Fruit fly (Drosophila melanogaster): ENCODE results near the gene CG14671.

The CG14671 gene

dm6 chr3R:5565623-5566022, 1.0 kb upstream of the CG14671 start (continued):
- TF ChIP-seq corto (GFP tag; optimal IDR thresholded peaks at IDR 0.05) (no peak), CG2889 (GFP tag; IDR thresholded peaks at IDR 0.05) (peak; percentile 73; the same call in 2 of the 3 replicates), gro (GFP tag; optimal IDR thresholded peaks at IDR 0.05) (peak; percentile 82), CG12071 (GFP tag; optimal IDR thresholded peaks at IDR 0.05) (peak; percentile 78), crc (GFP tag; optimal IDR thresholded peaks at IDR 0.05) (peak; percentile 45), Usf (GFP tag; optimal IDR thresholded peaks at IDR 0.05) (peak; percentile 11), HLHmδ (GFP tag; optimal IDR thresholded peaks at IDR 0.05) (no peak), CG2712 (tag; optimal IDR thresholded peaks at IDR 0.05) (peak; percentile 77), CHES-1-like (GFP tag; optimal IDR thresholded peaks at IDR 0.05) (peak; percentile 79), CG9437 (GFP tag; optimal IDR thresholded peaks at IDR 0.05) (peak; percentile 69), br (optimal IDR thresholded peaks at IDR 0.05) (no peak), eve (GFP tag; optimal IDR thresholded peaks at IDR 0.05) (no peak), run (tag; optimal IDR thresholded peaks at IDR 0.05) (peak; percentile 41), CG18476 (GFP tag; optimal IDR thresholded peaks at IDR 0.05) (peak; percentile 65), CG18764 (GFP tag; optimal IDR thresholded peaks at IDR 0.05) (peak; percentile 54), ssp (GFP tag; IDR thresholded peaks at IDR 0.05) (peak; percentile 59), stwl (tag; optimal IDR thresholded peaks at IDR 0.05) (no peak), sens (GFP tag) (peak; percentile 96), Aef1 (GFP tag; IDR thresholded peaks at IDR 0.05) (peak; percentile 86), CG17385 (GFP tag; optimal IDR thresholded peaks at IDR 0.05) (peak; percentile 83), sd (tag; optimal IDR thresholded peaks at IDR 0.05) (peak; percentile 78), seq (GFP tag; IDR thresholded peaks at IDR 0.05) (peak; percentile 84), CG13123 (GFP tag; optimal IDR thresholded peaks at IDR 0.05) (peak; percentile 41), CG10543 (GFP tag; optimal IDR thresholded peaks at IDR 0.05) (peak; percentile 69), Hey (tag; optimal IDR thresholded peaks at IDR 0.05) (peak; percentile 91), ab (GFP tag; optimal IDR thresholded peaks at IDR 0.05) (no peak), Ssrp (tag; optimal IDR thresholded peaks at IDR 0.05) (peak; percentile 71), CG10654 (GFP tag; optimal IDR thresholded peaks at IDR 0.05) (peak; percentile 61), CG30431 (GFP tag; optimal IDR thresholded peaks at IDR 0.05) (peak; percentile 54), CG8281 (tag; optimal IDR thresholded peaks at IDR 0.05) (peak; percentile 62), Max (GFP tag; optimal IDR thresholded peaks at IDR 0.05) (peak; percentile 52), CG7556 (GFP tag; optimal IDR thresholded peaks at IDR 0.05) (peak; percentile 82), CG1602 (GFP tag; optimal IDR thresholded peaks at IDR 0.05) (peak; percentile 56), CG11695 (GFP tag; IDR thresholded peaks at IDR 0.05) (peak; percentile 89), CG30403 (GFP tag; optimal IDR thresholded peaks at IDR 0.05) (peak; percentile 71), CG11093 (GFP tag; IDR thresholded peaks at IDR 0.05) (peak; percentile 49; the same call in 1 of the 3 replicates), CG5180 (GFP tag; optimal IDR thresholded peaks at IDR 0.05) (peak; percentile 47), unpg (GFP tag; optimal IDR thresholded peaks at IDR 0.05) (peak; percentile 82), ind (GFP tag; optimal IDR thresholded peaks at IDR 0.05) (peak; percentile 78), Sry-β (GFP tag; optimal IDR thresholded peaks at IDR 0.05) (no peak), CG10462 (GFP tag; optimal IDR thresholded peaks at IDR 0.05) (peak; percentile 35), CG9876 (GFP tag; optimal IDR thresholded peaks at IDR 0.05) (peak; percentile 6), prd (optimal IDR thresholded peaks at IDR 0.05) (no peak), prd (GFP tag; IDR thresholded peaks at IDR 0.05) (peak; percentile 90), wor (GFP tag; IDR thresholded peaks at IDR 0.05) (peak; percentile 75), Bdp1 (GFP tag; optimal IDR thresholded peaks at IDR 0.05) (peak; percentile 69), CG10274 (GFP tag; optimal IDR thresholded peaks at IDR 0.05) (peak; percentile 36), CG7357 (GFP tag; IDR thresholded peaks at IDR 0.05) (peak; percentile 68; the same call in 2 of the 3 replicates), CG10321 (GFP tag; IDR thresholded peaks at IDR 0.05) (peak; percentile 41; the same call in 1 of the 2 replicates), onecut (GFP tag; IDR thresholded peaks at IDR 0.05) (peak; percentile 54), CG15269 (tag; optimal IDR thresholded peaks at IDR 0.05) (peak; percentile 86), danr (GFP tag; IDR thresholded peaks at IDR 0.05) (peak; percentile 67; the same call in 1 of the 2 replicates)
